Worm (Caenorhabditis elegans) whole organism, late embryonic: ENCODE results near the gene Y47D7A.6.

Source experiments
- ama-1 ChIP-seq: fragments of 150-350 bp; optimal IDR thresholded peaks from 2 replicates; lab custom pipeline; 2014
- ceh-24 ChIP-seq: sonication (generic microtip); optimal IDR thresholded peaks from 2 replicates; lab custom pipeline; 2016; ENCODE audit warnings: mild to moderate bottlenecking, missing genetic modification characterization, missing compliant biosample characterization
- ceh-6 ChIP-seq: fragments of 200-800 bp; sonication (Bioruptor generic); optimal IDR thresholded peaks from 2 replicates; lab custom pipeline; 2018; ENCODE audit warnings: mild to moderate bottlenecking, missing genetic modification characterization, missing compliant biosample characterization
- ceh-9 ChIP-seq: sonication (generic microtip); optimal IDR thresholded peaks from 2 replicates; lab custom pipeline; 2016; ENCODE audit warnings: mild to moderate bottlenecking, missing genetic modification characterization, inconsistent platforms, missing compliant biosample characterization
- elt-2 ChIP-seq: sonication (generic microtip); optimal IDR thresholded peaks from 2 replicates; lab custom pipeline; 2016; ENCODE audit warnings: missing genetic modification reagents, missing genetic modification characterization, missing compliant biosample characterization
- hlh-13 ChIP-seq: fragments of 200-800 bp; sonication (Bioruptor generic); optimal IDR thresholded peaks from 2 replicates; lab custom pipeline; 2018; ENCODE audit warnings: mild to moderate bottlenecking, missing genetic modification characterization, missing compliant biosample characterization
- nfya-1 ChIP-seq: sonication (generic microtip); optimal IDR thresholded peaks from 2 replicates; lab custom pipeline; 2017; ENCODE audit warnings: missing genetic modification characterization, mild to moderate bottlenecking, missing compliant biosample characterization, antibody characterized with exemption, moderate library complexity

- TF ChIP-seq ama-1 (lab: Kevin White, UChicago) (no peak), ceh-9 (tag; lab: Kevin White, UChicago) (no peak), nfya-1 (no peak), hlh-13 (GFP tag; lab: Kevin White, UChicago) (no peak), ceh-6 (GFP tag; lab: Kevin White, UChicago) (no peak), elt-2 (no peak), ceh-24 (tag; lab: Kevin White, UChicago) (no peak)
Observed at ce11 chrV:4454634-4455033, 36.6 kb upstream of the Y47D7A.6 start, which contains the start of gene gnrr-5.
